Worm (Caenorhabditis elegans) whole organism, mixed stage, embryonic: Measurements from ENCODE around the gene F44E2.8.

ENCODE experiments used
- M03D4.4 ChIP-seq: sonication (generic microtip); optimal IDR thresholded peaks from 2 replicates; lab custom pipeline; 2017; ENCODE audit warnings: mild to moderate bottlenecking, missing genetic modification characterization, missing compliant biosample characterization
- bed-3 ChIP-seq: fragments of 200-800 bp; sonication (Bioruptor generic); optimal IDR thresholded peaks from 3 replicates; lab custom pipeline; 2018; ENCODE audit warnings: mild to moderate bottlenecking, missing genetic modification characterization, moderate library complexity, missing compliant biosample characterization
- blmp-1 ChIP-seq: fragments of 150-350 bp; optimal IDR thresholded peaks from 2 replicates; lab custom pipeline; 2014; ENCODE audit warnings: missing biosample characterization, missing genetic modification characterization
- ces-1 ChIP-seq: fragments of 150-350 bp; optimal IDR thresholded peaks from 2 replicates; lab custom pipeline; 2014; ENCODE audit warnings: missing biosample characterization, missing genetic modification reagents, missing genetic modification characterization
- cnd-1 ChIP-seq: fragments of 200-800 bp; sonication (Bioruptor generic); optimal IDR thresholded peaks from 2 replicates; lab custom pipeline; 2018; ENCODE audit warnings: mild to moderate bottlenecking, missing genetic modification characterization, missing compliant biosample characterization
- drap-1 ChIP-seq: fragments of 200-800 bp; sonication (Bioruptor generic); optimal IDR thresholded peaks from 3 replicates; lab custom pipeline; 2018; ENCODE audit warnings: mild to moderate bottlenecking, missing genetic modification characterization, missing compliant biosample characterization
- elt-1 ChIP-seq: sonication (generic microtip); optimal IDR thresholded peaks from 2 replicates; lab custom pipeline; 2017; ENCODE audit warnings: missing genetic modification characterization, mild to moderate bottlenecking, missing compliant biosample characterization, antibody characterized with exemption, moderate library complexity, borderline replicate concordance; ENCODE audit not compliant: insufficient read depth
- elt-3 ChIP-seq: fragments of 150-350 bp; optimal IDR thresholded peaks from 2 replicates; lab custom pipeline; 2014; ENCODE audit warnings: missing biosample characterization, missing genetic modification characterization
- flh-1 ChIP-seq: fragments of 200-800 bp; sonication (Bioruptor generic); optimal IDR thresholded peaks from 2 replicates; lab custom pipeline; 2018; ENCODE audit warnings: mild to moderate bottlenecking, missing genetic modification characterization, moderate library complexity, missing compliant biosample characterization
- ham-2 ChIP-seq: fragments of 200-800 bp; sonication (Bioruptor generic); optimal IDR thresholded peaks from 2 replicates; lab custom pipeline; 2018; ENCODE audit warnings: mild to moderate bottlenecking, missing genetic modification characterization, missing compliant biosample characterization
- hlh-1 ChIP-seq: fragments of 150-350 bp; optimal IDR thresholded peaks from 2 replicates; lab custom pipeline; 2014; ENCODE audit warnings: missing biosample characterization, missing genetic modification reagents, missing genetic modification characterization
- lin-13 ChIP-seq: fragments of 150-350 bp; optimal IDR thresholded peaks from 2 replicates; lab custom pipeline; 2014; ENCODE audit warnings: missing biosample characterization, missing genetic modification characterization
- lin-32 ChIP-seq: fragments of 200-800 bp; sonication (Bioruptor generic); optimal IDR thresholded peaks from 2 replicates; lab custom pipeline; 2018; ENCODE audit warnings: mild to moderate bottlenecking, missing genetic modification characterization, missing compliant biosample characterization
- lsy-2 ChIP-seq: fragments of 150-350 bp; optimal IDR thresholded peaks from 2 replicates; lab custom pipeline; 2014; ENCODE audit warnings: missing biosample characterization, missing genetic modification characterization
- mep-1 ChIP-seq: fragments of 150-350 bp; optimal IDR thresholded peaks from 2 replicates; lab custom pipeline; 2017; ENCODE audit warnings: missing biosample characterization, missing genetic modification reagents, missing genetic modification characterization, inconsistent platforms
- mls-2 ChIP-seq: sonication (generic microtip); optimal IDR thresholded peaks from 2 replicates; lab custom pipeline; 2016; ENCODE audit warnings: mild to moderate bottlenecking, missing genetic modification characterization, moderate library complexity, missing compliant biosample characterization
- nhr-12 ChIP-seq: fragments of 150-350 bp; optimal IDR thresholded peaks from 2 replicates; lab custom pipeline; 2014; ENCODE audit warnings: missing biosample characterization, missing genetic modification characterization
- nhr-237 ChIP-seq: fragments of 150-350 bp; optimal IDR thresholded peaks from 2 replicates; lab custom pipeline; 2014; ENCODE audit warnings: missing biosample characterization, missing genetic modification characterization
- nhr-28 ChIP-seq: fragments of 150-350 bp; optimal IDR thresholded peaks from 2 replicates; lab custom pipeline; 2014; ENCODE audit warnings: missing biosample characterization, missing genetic modification characterization
- nhr-76 ChIP-seq: sonication (generic microtip); optimal IDR thresholded peaks from 2 replicates; lab custom pipeline; 2017; ENCODE audit warnings: missing biosample characterization, missing genetic modification characterization
- pha-4 ChIP-seq: fragments of 150-350 bp; optimal IDR thresholded peaks from 2 replicates; lab custom pipeline; 2018; ENCODE audit warnings: missing biosample characterization, missing genetic modification reagents, missing genetic modification characterization
- sem-2 ChIP-seq: fragments of 200-800 bp; sonication (Bioruptor generic); optimal IDR thresholded peaks from 2 replicates; lab custom pipeline; 2018; ENCODE audit warnings: mild to moderate bottlenecking, missing genetic modification characterization, missing compliant biosample characterization
- sptf-1 ChIP-seq: sonication (generic microtip); optimal IDR thresholded peaks from 2 replicates; lab custom pipeline; 2017; ENCODE audit warnings: mild to moderate bottlenecking, missing genetic modification characterization, moderate library complexity, missing compliant biosample characterization
- tbx-8 ChIP-seq: fragments of 200-800 bp; sonication (Bioruptor generic); optimal IDR thresholded peaks from 2 replicates; lab custom pipeline; 2018; ENCODE audit warnings: mild to moderate bottlenecking, missing genetic modification characterization, moderate library complexity, missing compliant biosample characterization
- unc-120 ChIP-seq: sonication (generic microtip); optimal IDR thresholded peaks from 2 replicates; lab custom pipeline; 2017; ENCODE audit warnings: missing genetic modification characterization, missing compliant biosample characterization; ENCODE audit not compliant: poor library complexity, severe bottlenecking
- unc-39 ChIP-seq: fragments of 150-350 bp; optimal IDR thresholded peaks from 2 replicates; lab custom pipeline; 2014; ENCODE audit warnings: missing biosample characterization, missing genetic modification characterization
- unc-62 ChIP-seq: fragments of 150-350 bp; optimal IDR thresholded peaks from 2 replicates; lab custom pipeline; 2014; ENCODE audit warnings: missing biosample characterization, missing genetic modification reagents, missing genetic modification characterization
- zip-8 ChIP-seq: fragments of 150-350 bp; optimal IDR thresholded peaks from 2 replicates; lab custom pipeline; 2014; ENCODE audit warnings: missing biosample characterization, missing genetic modification characterization
- ztf-11 ChIP-seq: fragments of 150-350 bp; optimal IDR thresholded peaks from 2 replicates; lab custom pipeline; 2014; ENCODE audit warnings: missing biosample characterization, missing genetic modification characterization

Gene F44E2.8

ce11 chrIII:8869663-8870062 lies 20.0 kb upstream of the F44E2.8 start:
- TF ChIP-seq nhr-76 (tag; lab: Kevin White, UChicago) (no peak), mep-1 (tag; lab: Kevin White, UChicago) (no peak)

DNA sequence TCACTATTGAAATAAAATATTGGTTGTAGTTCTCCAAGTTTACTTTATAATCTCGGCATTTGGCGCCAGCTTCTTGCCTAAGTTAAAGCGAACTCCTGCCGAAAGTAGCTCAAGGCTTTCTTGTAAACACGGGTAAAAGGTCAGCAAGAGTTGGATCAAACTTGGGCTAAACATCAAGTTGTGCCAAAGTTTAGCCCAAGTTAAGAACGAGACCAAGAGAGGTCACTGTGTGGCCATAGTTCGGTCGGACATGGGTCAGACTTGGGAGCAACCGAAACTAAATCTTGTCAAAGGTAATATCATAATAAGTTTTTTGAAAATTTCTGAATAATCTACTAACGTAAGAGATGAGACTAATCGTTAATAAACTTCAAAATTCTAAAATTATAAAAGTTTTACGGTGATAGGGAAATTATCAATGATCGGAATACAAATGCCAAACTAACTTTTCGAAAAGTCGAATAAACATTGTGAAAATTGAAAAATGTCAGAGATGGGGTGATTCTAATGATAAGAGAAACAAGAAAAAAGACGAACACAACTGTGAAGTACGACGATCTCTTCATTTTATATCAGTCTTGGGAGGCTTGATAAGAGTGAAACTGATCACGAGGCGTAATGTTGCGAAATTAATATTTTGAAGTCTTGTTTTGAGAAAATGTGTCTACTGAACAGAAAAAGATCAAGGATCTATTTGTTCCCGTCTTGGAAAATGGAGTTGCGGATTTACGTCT lies 18.4 kb upstream of the F44E2.8 start:
- no peak for TF ChIP-seq zip-8 (tag; lab: Kevin White, UChicago)
- TF ChIP-seq mls-2 (tag; lab: Kevin White, UChicago): no peak
- no peak for TF ChIP-seq nhr-28 (tag; lab: Kevin White, UChicago)
- TF ChIP-seq lin-32 (GFP tag; lab: Kevin White, UChicago): no peak
- no peak for TF ChIP-seq lin-13
- TF ChIP-seq elt-1 (tag; lab: Kevin White, UChicago): no peak
- no peak for TF ChIP-seq sptf-1 (tag; lab: Kevin White, UChicago)
- TF ChIP-seq ztf-11 (tag; lab: Kevin White, UChicago): no peak
- no peak for TF ChIP-seq sem-2 (GFP tag; lab: Kevin White, UChicago)
- TF ChIP-seq, all 35 proteins: peak for 0

DNA sequence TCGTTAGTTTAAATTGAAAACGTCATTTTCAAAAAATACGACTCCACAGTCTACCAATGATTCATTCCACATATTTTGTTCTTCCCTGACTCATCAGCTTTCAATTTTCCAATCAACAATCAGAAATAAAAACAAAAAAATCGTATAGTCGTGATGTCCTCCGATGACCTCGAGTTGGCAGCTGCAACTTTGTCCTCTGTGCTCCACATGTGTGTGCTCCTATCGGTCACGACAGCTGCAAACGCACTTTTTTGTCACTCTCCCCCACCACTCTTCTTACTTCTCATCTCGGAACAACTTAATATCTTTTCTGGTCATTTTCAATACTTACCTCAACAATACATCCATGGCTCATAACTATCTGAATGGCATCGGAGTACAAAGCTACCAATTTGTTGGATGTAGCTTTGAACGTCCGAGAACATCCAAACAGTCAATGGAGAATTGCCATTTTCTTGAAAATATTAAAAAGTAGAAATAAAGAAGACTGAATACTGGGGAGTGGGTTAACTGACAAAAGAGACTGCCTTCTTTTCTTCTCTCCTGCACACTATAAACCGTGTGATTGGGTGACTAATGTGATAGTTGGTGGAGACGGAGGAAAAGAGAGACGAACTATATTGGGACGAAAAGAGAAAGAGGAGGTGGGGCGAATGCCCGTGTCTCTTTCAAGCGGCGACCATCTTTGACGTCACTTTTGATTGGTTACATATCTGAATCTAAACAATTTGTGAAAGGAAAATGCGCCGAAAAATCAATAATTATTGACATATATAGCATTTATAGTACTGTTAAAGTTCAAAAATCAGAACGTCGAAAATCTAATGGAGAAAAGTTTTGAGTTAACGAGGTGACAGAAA lies 17.5 kb upstream of the F44E2.8 start:
- TF ChIP-seq unc-39 (tag; lab: Kevin White, UChicago) (no peak), unc-120 (tag; lab: Kevin White, UChicago) (no peak), elt-3 (tag; lab: Kevin White, UChicago) (no peak), lin-32 (GFP tag; lab: Kevin White, UChicago) (no peak), lin-13 (no peak), bed-3 (GFP tag; lab: Kevin White, UChicago) (no peak), hlh-1 (tag; lab: Kevin White, UChicago) (peak; percentile 79)

DNA sequence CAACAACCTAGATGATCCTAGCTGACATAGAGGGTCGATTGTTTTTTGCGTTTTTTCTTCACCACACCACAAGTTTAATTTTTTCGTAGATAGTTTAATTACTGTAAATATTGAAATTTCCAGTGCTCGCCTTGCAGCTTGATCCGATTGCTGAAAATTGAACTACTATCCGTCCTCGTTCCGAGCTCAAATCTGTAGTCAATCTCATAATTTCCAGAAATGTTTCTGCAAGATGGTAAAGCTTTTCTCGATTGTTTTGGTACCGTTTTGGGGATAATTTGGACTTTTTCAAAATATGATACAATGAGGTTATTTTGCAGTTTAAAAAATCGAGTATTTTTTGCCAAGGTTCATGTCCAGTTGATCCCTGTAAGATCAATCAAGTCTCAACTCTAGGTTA lies 16.4 kb upstream of the F44E2.8 start:
- TF ChIP-seq unc-120 (tag; lab: Kevin White, UChicago) (no peak), sem-2 (GFP tag; lab: Kevin White, UChicago) (no peak), bed-3 (GFP tag; lab: Kevin White, UChicago) (no peak), drap-1 (GFP tag; lab: Kevin White, UChicago) (no peak), nhr-76 (tag; lab: Kevin White, UChicago) (no peak), lin-32 (GFP tag; lab: Kevin White, UChicago) (no peak), lin-13 (no peak), nhr-12 (tag; lab: Kevin White, UChicago) (no peak), lsy-2 (tag; lab: Kevin White, UChicago) (no peak)

DNA sequence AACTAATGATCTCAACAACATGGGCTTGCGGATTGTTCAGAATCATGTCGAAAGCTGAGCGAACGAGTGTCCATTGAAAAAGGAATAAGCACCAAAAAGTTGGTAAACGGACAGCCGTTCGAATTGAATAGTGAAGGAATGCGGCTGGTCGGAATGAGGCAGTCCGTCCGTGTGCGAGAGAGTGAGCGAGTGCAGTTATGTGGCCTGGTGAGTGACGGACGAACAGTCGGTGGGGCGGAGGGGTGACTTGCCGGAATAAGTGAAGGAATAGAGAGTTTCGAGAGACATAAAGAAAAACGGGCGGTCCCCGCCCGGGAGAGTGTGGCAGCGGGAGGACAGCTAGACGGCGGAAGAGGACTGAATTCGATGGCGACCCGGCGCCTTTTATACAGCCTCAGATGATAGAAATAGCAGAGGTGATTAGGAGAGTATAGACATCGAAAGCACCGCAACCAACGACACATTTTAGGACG lies 15.7 kb upstream of the F44E2.8 start:
- TF ChIP-seq tbx-8 (GFP tag; lab: Kevin White, UChicago): no peak
- no peak for TF ChIP-seq unc-39 (tag; lab: Kevin White, UChicago)
- no peak for TF ChIP-seq elt-3 (tag; lab: Kevin White, UChicago)
- TF ChIP-seq lin-32 (GFP tag; lab: Kevin White, UChicago): no peak
- TF ChIP-seq flh-1 (GFP tag; lab: Kevin White, UChicago): no peak
- TF ChIP-seq ztf-11 (tag; lab: Kevin White, UChicago): no peak
- TF ChIP-seq drap-1 (GFP tag; lab: Kevin White, UChicago): peak; percentile 74
- TF ChIP-seq lsy-2 (tag; lab: Kevin White, UChicago): no peak
- TF ChIP-seq sptf-1 (tag; lab: Kevin White, UChicago): peak; percentile 57
- TF ChIP-seq ham-2 (GFP tag; lab: Kevin White, UChicago): peak; percentile 50
- peak; percentile 70 for TF ChIP-seq hlh-1 (tag; lab: Kevin White, UChicago)
- no peak for TF ChIP-seq bed-3 (GFP tag; lab: Kevin White, UChicago)
- TF ChIP-seq cnd-1 (tag; lab: Kevin White, UChicago): peak; percentile 38
- TF ChIP-seq M03D4.4 (tag; lab: Kevin White, UChicago): peak; percentile 60
- no peak for TF ChIP-seq zip-8 (tag; lab: Kevin White, UChicago)
- TF ChIP-seq nhr-12 (tag; lab: Kevin White, UChicago): no peak
- no peak for TF ChIP-seq elt-1 (tag; lab: Kevin White, UChicago)
- peak; percentile 39 for TF ChIP-seq lin-13
- TF ChIP-seq blmp-1 (tag; lab: Kevin White, UChicago): no peak
- TF ChIP-seq pha-4 (tag; lab: Kevin White, UChicago): peak; percentile 8
- TF ChIP-seq unc-62 (GFP tag; lab: Kevin White, UChicago): peak; percentile 60
- no peak for TF ChIP-seq nhr-28 (tag; lab: Kevin White, UChicago)
- TF ChIP-seq nhr-237 (tag; lab: Kevin White, UChicago): no peak
- peak; percentile 17 for TF ChIP-seq mls-2 (tag; lab: Kevin White, UChicago)
- peak; percentile 84 for TF ChIP-seq unc-120 (tag; lab: Kevin White, UChicago)
- TF ChIP-seq ces-1 (GFP tag; lab: Kevin White, UChicago): no peak
